Fruit fly (Drosophila melanogaster): ENCODE results near the gene CG2186.

CG2186 gene

DNA sequence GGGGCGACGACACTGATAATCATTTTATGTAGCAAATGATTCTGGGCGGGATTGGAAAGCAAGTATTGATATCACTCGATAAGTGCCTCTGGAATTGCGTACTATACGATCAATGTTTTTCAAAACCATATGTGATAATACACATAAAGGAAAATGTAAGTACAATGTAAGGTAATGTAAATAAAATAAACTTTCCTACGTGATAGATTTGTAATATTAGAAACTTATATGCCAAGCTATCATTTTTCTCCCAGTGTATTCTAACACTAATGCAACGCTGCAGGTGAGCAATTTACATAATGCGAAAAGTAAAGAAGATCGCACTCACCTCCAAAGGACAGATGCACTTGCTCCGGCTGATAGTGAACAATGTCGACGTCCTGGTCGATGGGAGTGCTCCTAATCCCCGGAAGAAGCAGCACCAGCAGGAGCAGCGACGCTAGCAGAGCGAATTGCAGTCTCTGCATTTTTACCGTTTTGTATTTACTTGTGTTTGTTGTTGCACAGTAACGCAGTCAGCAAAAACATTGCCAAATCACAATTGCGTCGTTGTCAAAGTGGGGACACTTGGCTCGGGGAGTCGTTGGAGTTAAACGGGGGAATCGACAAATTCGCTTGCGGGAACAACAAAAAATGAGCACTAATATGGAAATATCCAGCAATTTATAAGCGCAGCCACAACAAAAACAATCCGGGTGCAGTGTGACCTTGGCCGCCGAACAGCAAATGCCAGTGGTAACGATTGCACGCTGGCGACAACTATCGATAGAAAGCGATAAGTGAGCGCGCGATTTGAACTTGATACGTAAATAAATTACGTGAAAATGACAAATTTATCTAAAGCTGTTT, 19.9 kb downstream of the CG2186 start, which contains the start of gene CG1637 (continued):
- TF ChIP-seq Nf-YC (tag; optimal IDR thresholded peaks at IDR 0.05) (no peak), Side (GFP tag; optimal IDR thresholded peaks at IDR 0.05) (no peak), CG4282 (GFP tag; optimal IDR thresholded peaks at IDR 0.05) (no peak), pb (GFP tag; optimal IDR thresholded peaks at IDR 0.05) (no peak), CG12299 (tag; optimal IDR thresholded peaks at IDR 0.05) (no peak), sob (GFP tag; IDR thresholded peaks at IDR 0.05) (no peak), ken (GFP tag; IDR thresholded peaks at IDR 0.05) (no peak), tup (GFP tag; optimal IDR thresholded peaks at IDR 0.05) (no peak), CG34376 (GFP tag; optimal IDR thresholded peaks at IDR 0.05) (no peak), mam (GFP tag; optimal IDR thresholded peaks at IDR 0.05) (no peak), CG7987 (GFP tag; optimal IDR thresholded peaks at IDR 0.05) (no peak), Fer3 (tag; optimal IDR thresholded peaks at IDR 0.05) (no peak), sisA (GFP tag; IDR thresholded peaks at IDR 0.05) (no peak), Hr3 (GFP tag; optimal IDR thresholded peaks at IDR 0.05) (no peak), CG3065 (GFP tag; optimal IDR thresholded peaks at IDR 0.05) (no peak), dmrt99B (tag; optimal IDR thresholded peaks at IDR 0.05) (peak; percentile 42), CG14441 (GFP tag; IDR thresholded peaks at IDR 0.05) (no peak), Sry-δ (GFP tag; optimal IDR thresholded peaks at IDR 0.05) (peak; percentile 64), Stat92E (GFP tag; optimal IDR thresholded peaks at IDR 0.05) (no peak), wek (GFP tag; optimal IDR thresholded peaks at IDR 0.05) (no peak), sim (GFP tag; IDR thresholded peaks at IDR 0.05) (no peak), Hand (GFP tag; optimal IDR thresholded peaks at IDR 0.05) (no peak), CG4617 (GFP tag; optimal IDR thresholded peaks at IDR 0.05; ENCODE audit: borderline replicate concordance) (peak; percentile 73), Bgb (GFP tag; IDR thresholded peaks at IDR 0.05; ENCODE audit: partially characterized antibody) (peak; percentile 74), CG17359 (tag; optimal IDR thresholded peaks at IDR 0.05) (no peak), stwl (tag; optimal IDR thresholded peaks at IDR 0.05) (peak; percentile 28), CG13296 (GFP tag; optimal IDR thresholded peaks at IDR 0.05) (no peak), CG12071 (GFP tag; optimal IDR thresholded peaks at IDR 0.05) (no peak), CG15011 (GFP tag; optimal IDR thresholded peaks at IDR 0.05) (no peak), nom (GFP tag; optimal IDR thresholded peaks at IDR 0.05) (no peak), CG32772 (GFP tag; IDR thresholded peaks at IDR 0.05) (no peak), Hey (tag; optimal IDR thresholded peaks at IDR 0.05) (no peak), CG7357 (GFP tag; IDR thresholded peaks at IDR 0.05) (no peak), prd (optimal IDR thresholded peaks at IDR 0.05) (no peak), prd (GFP tag; IDR thresholded peaks at IDR 0.05) (no peak), psq (GFP tag; optimal IDR thresholded peaks at IDR 0.05) (no peak), CG7556 (GFP tag; optimal IDR thresholded peaks at IDR 0.05) (no peak), Sin3A (optimal IDR thresholded peaks at IDR 0.05) (no peak), dm (GFP tag; optimal IDR thresholded peaks at IDR 0.05) (no peak), CG12104 (GFP tag; optimal IDR thresholded peaks at IDR 0.05) (no peak), CG6175 (GFP tag; IDR thresholded peaks at IDR 0.05) (no peak), z (GFP tag; IDR thresholded peaks at IDR 0.05) (no peak), hb (GFP tag; IDR thresholded peaks at IDR 0.05; ENCODE audit: partially characterized antibody) (no peak), Trl (optimal IDR thresholded peaks at IDR 0.05) (no peak), Trl (GFP tag; optimal IDR thresholded peaks at IDR 0.05) (no peak), lab (GFP tag; optimal IDR thresholded peaks at IDR 0.05) (no peak), nau (GFP tag; optimal IDR thresholded peaks at IDR 0.05) (no peak), cad (GFP tag; optimal IDR thresholded peaks at IDR 0.05) (no peak), CG34224 (GFP tag; IDR thresholded peaks at IDR 0.05; ENCODE audit: partially characterized antibody) (peak; percentile 54), CG6765 (GFP tag; optimal IDR thresholded peaks at IDR 0.05) (no peak)

Measured in whole organism, embryonic.